Worm (Caenorhabditis elegans): ENCODE data around the gene sft-4.

- TF ChIP-seq him-1 (tag; optimal IDR thresholded peaks at IDR 0.05) (no peak), dao-5 (tag; optimal IDR thresholded peaks at IDR 0.05) (no peak)
Measured at ce11 chrX:5828085-5828484, 47.6 kb upstream of the sft-4 start.

Data from whole organism, L4/young adult.